Worm (Caenorhabditis elegans) whole organism, midembryonic: ENCODE measurements around the gene sdpn-1.

Experiments used
- T22C8.4 ChIP-seq: fragments of 200-800 bp; sonication (Bioruptor generic); IDR thresholded peaks from 2 replicates; pipeline ENCODE4 v1.3.6; 2022; ENCODE audit warnings: missing genetic modification characterization, missing compliant biosample characterization
- cog-1 ChIP-seq: sonication (generic microtip); optimal IDR thresholded peaks from 2 replicates; lab custom pipeline; 2016; ENCODE audit warnings: missing genetic modification characterization, missing compliant biosample characterization
- flt-1 ChIP-seq: fragments of 200-800 bp; sonication (Bioruptor generic); IDR thresholded peaks from 2 replicates; pipeline ENCODE4 v1.3.6; 2022; ENCODE audit warnings: missing genetic modification characterization, missing compliant biosample characterization
- klf-2 ChIP-seq: fragments of 200-800 bp; sonication (Bioruptor generic); conservative IDR thresholded peaks from 2 replicates; pipeline ENCODE4 v1.3.6; 2022; ENCODE audit warnings: missing genetic modification reagents, missing genetic modification characterization, missing compliant biosample characterization
- med-1 ChIP-seq: sonication (generic microtip); optimal IDR thresholded peaks from 2 replicates; lab custom pipeline; 2017; ENCODE audit warnings: missing genetic modification characterization, mild to moderate bottlenecking, missing compliant biosample characterization, antibody characterized with exemption, missing genetic modification reagents; ENCODE audit not compliant: insufficient read depth
- ref-1 ChIP-seq: fragments of 200-800 bp; sonication (Bioruptor generic); conservative IDR thresholded peaks from 2 replicates; pipeline ENCODE4 v1.3.6; 2022; ENCODE audit warnings: missing genetic modification reagents, missing genetic modification characterization, missing compliant biosample characterization
- tab-1 ChIP-seq: fragments of 200-800 bp; sonication (Bioruptor generic); IDR thresholded peaks from 2 replicates; pipeline ENCODE4 v1.3.6; 2022; ENCODE audit warnings: missing genetic modification characterization, missing compliant biosample characterization
- ztf-23 ChIP-seq: fragments of 200-800 bp; sonication (Bioruptor generic); IDR thresholded peaks from 2 replicates; pipeline ENCODE4 v1.3.6; 2022; ENCODE audit warnings: missing genetic modification reagents, missing genetic modification characterization, missing compliant biosample characterization
- ztf-29 ChIP-seq: fragments of 200-800 bp; sonication (Bioruptor generic); IDR thresholded peaks from 2 replicates; pipeline ENCODE4 v1.3.6; 2022; ENCODE audit warnings: missing genetic modification reagents, missing genetic modification characterization, missing compliant biosample characterization

Gene sdpn-1

ce11 chrX:7984742-7985141 is 13.3 kb downstream of the sdpn-1 start:
- no peak for TF ChIP-seq klf-2 (GFP tag; lab: Robert Waterston, UW)
- TF ChIP-seq flt-1, result no peak
- no peak for TF ChIP-seq T22C8.4 (GFP tag; lab: Robert Waterston, UW)
- TF ChIP-seq ztf-29 (GFP tag; lab: Robert Waterston, UW), result no peak
- TF ChIP-seq med-1 (GFP tag; lab: Kevin White, UChicago), result no peak
- no peak for TF ChIP-seq ztf-23
- no peak for TF ChIP-seq ref-1 (GFP tag; lab: Robert Waterston, UW)
- TF ChIP-seq cog-1 (tag; lab: Kevin White, UChicago), result no peak

ce11 chrX:7982047-7982446 is 16.0 kb downstream of the sdpn-1 start, which contains the start of gene his-71:
Gene his-71 (minus strand): TSS chrX:7982070.
- TF ChIP-seq ztf-29 (GFP tag; lab: Robert Waterston, UW), result no peak
- TF ChIP-seq med-1 (GFP tag; lab: Kevin White, UChicago), result no peak
- TF ChIP-seq flt-1, result no peak
- TF ChIP-seq T22C8.4 (GFP tag; lab: Robert Waterston, UW), result no peak
- TF ChIP-seq cog-1 (tag; lab: Kevin White, UChicago), result no peak
- TF ChIP-seq klf-2 (GFP tag; lab: Robert Waterston, UW), result no peak
- no peak for TF ChIP-seq ztf-23
- TF ChIP-seq tab-1 (GFP tag; lab: Robert Waterston, UW), result no peak
- no peak for TF ChIP-seq ref-1 (GFP tag; lab: Robert Waterston, UW)

- TF ChIP-seq klf-2 (GFP tag; lab: Robert Waterston, UW) (no peak), flt-1 (no peak), ref-1 (GFP tag; lab: Robert Waterston, UW) (no peak), cog-1 (tag; lab: Kevin White, UChicago) (no peak), ztf-29 (GFP tag; lab: Robert Waterston, UW) (no peak), med-1 (GFP tag; lab: Kevin White, UChicago) (no peak), tab-1 (GFP tag; lab: Robert Waterston, UW) (no peak), ztf-23 (no peak), T22C8.4 (GFP tag; lab: Robert Waterston, UW) (no peak)
These were observed 20.6 kb downstream of the sdpn-1 start for ce11 chrX:7977452-7977851.

DNA sequence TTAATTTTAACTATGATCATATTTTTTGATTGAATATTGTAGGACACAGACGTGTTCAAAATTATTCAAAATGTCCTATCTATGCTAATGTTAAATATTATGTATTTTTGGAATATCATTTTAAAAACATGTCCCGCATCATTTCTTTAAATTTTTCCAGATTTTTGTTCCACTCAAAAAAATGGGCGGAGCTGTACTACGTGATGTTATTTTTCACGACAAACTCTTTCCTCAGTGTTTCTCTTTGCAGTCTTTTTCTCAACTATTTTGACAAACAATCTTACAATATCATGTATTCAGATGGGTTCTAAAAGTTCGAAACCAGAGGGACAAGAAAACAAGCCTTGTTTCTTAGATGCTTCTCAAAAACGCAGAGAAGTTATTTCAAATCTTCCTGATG is 21.6 kb downstream of the sdpn-1 start, which contains the start of gene F45E1.5:
Gene F45E1.5, plus strand, starts transcription at position 301 of the 400 bp plus-strand sequence.
- no peak for TF ChIP-seq ztf-23
- TF ChIP-seq ref-1 (GFP tag; lab: Robert Waterston, UW), result no peak

DNA sequence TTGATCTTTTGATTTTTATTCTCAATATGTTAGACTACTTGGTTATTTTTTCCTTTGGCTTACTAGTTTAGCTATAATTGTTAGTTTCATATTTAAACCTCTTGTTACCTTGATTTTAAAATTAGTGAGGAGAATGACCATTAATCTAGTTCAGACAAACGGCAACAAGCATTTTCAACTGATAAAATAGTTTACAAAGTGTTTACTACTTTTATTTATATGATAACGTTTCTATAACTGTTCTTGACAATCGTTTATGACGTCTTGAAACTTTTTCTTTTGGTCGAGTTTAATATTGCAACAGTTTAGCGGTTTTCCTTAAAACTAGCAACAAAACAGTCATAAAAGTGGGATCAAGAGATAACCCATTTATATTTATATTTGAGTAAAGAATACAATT is 22.3 kb downstream of the sdpn-1 start:
- TF ChIP-seq ztf-29 (GFP tag; lab: Robert Waterston, UW) (no peak), T22C8.4 (GFP tag; lab: Robert Waterston, UW) (no peak), klf-2 (GFP tag; lab: Robert Waterston, UW) (no peak), ref-1 (GFP tag; lab: Robert Waterston, UW) (no peak), ztf-23 (no peak), med-1 (GFP tag; lab: Kevin White, UChicago) (no peak), tab-1 (GFP tag; lab: Robert Waterston, UW) (no peak), flt-1 (no peak), cog-1 (tag; lab: Kevin White, UChicago) (no peak)

- no peak for TF ChIP-seq tab-1 (GFP tag; lab: Robert Waterston, UW)
- no peak for TF ChIP-seq ref-1 (GFP tag; lab: Robert Waterston, UW)
- TF ChIP-seq T22C8.4 (GFP tag; lab: Robert Waterston, UW), result no peak
- no peak for TF ChIP-seq ztf-23
- TF ChIP-seq klf-2 (GFP tag; lab: Robert Waterston, UW), result no peak
- no peak for TF ChIP-seq ztf-29 (GFP tag; lab: Robert Waterston, UW)
- TF ChIP-seq flt-1, result no peak
- TF ChIP-seq med-1 (GFP tag; lab: Kevin White, UChicago), result no peak
- TF ChIP-seq cog-1 (tag; lab: Kevin White, UChicago), result no peak
These were observed 29.5 kb downstream of the sdpn-1 start for ce11 chrX:7968537-7968936.

ce11 chrX:7965449-7965848 is 32.6 kb downstream of the sdpn-1 start:
- TF ChIP-seq ztf-29 (GFP tag; lab: Robert Waterston, UW) (no peak), tab-1 (GFP tag; lab: Robert Waterston, UW) (no peak), klf-2 (GFP tag; lab: Robert Waterston, UW) (no peak), med-1 (GFP tag; lab: Kevin White, UChicago) (no peak), ztf-23 (no peak), flt-1 (no peak), T22C8.4 (GFP tag; lab: Robert Waterston, UW) (no peak), ref-1 (GFP tag; lab: Robert Waterston, UW) (no peak), cog-1 (tag; lab: Kevin White, UChicago) (no peak)

ce11 chrX:7964022-7964421 is 34.0 kb downstream of the sdpn-1 start:
- TF ChIP-seq med-1 (GFP tag; lab: Kevin White, UChicago) (no peak), ztf-23 (no peak), klf-2 (GFP tag; lab: Robert Waterston, UW) (no peak), flt-1 (no peak), cog-1 (tag; lab: Kevin White, UChicago) (no peak), ref-1 (GFP tag; lab: Robert Waterston, UW) (no peak), T22C8.4 (GFP tag; lab: Robert Waterston, UW) (no peak), tab-1 (GFP tag; lab: Robert Waterston, UW) (no peak), ztf-29 (GFP tag; lab: Robert Waterston, UW) (no peak)

- TF ChIP-seq tab-1 (GFP tag; lab: Robert Waterston, UW) (0 out of 2 replicates have a peak, but pooled peaks have one; percentile 29), ztf-29 (GFP tag; lab: Robert Waterston, UW) (no peak), flt-1 (0 out of 2 replicates have a peak, but pooled peaks have one; percentile 58), med-1 (GFP tag; lab: Kevin White, UChicago) (no peak), klf-2 (GFP tag; lab: Robert Waterston, UW) (no peak)
These were observed 36.0 kb downstream of the sdpn-1 start for ce11 chrX:7962056-7962485.
